Fruit fly (Drosophila melanogaster): Measurements from ENCODE around the gene CG11911.
A peak's percentile ranks its signal among the peaks of the same experiment; 100 is the strongest.

Gene CG11911

dm6 chr2L:321148-321547, at the start of gene CG11911:
TSS of gene CG11911 (minus strand) at chr2L:321248.
- no peak for TF ChIP-seq bab1 (GFP tag; optimal IDR thresholded peaks at IDR 0.05)
- no peak for TF ChIP-seq CG33017 (tag; optimal IDR thresholded peaks at IDR 0.05)
- no peak for TF ChIP-seq toe (GFP tag; optimal IDR thresholded peaks at IDR 0.05)
- TF ChIP-seq CG11617 (GFP tag; optimal IDR thresholded peaks at IDR 0.05): no peak
- no peak for TF ChIP-seq CG7101 (tag; optimal IDR thresholded peaks at IDR 0.05)
- TF ChIP-seq Mnt (GFP tag; optimal IDR thresholded peaks at IDR 0.05): no peak
- no peak for TF ChIP-seq cic (GFP tag; optimal IDR thresholded peaks at IDR 0.05)
- TF ChIP-seq Clk (GFP tag; optimal IDR thresholded peaks at IDR 0.05): no peak
- no peak for TF ChIP-seq Crg-1 (GFP tag; optimal IDR thresholded peaks at IDR 0.05)
- TF ChIP-seq CG5204 (GFP tag; optimal IDR thresholded peaks at IDR 0.05): no peak
- no peak for TF ChIP-seq ovo (GFP tag; optimal IDR thresholded peaks at IDR 0.05)

- TF ChIP-seq Clk (GFP tag; optimal IDR thresholded peaks at IDR 0.05) (no peak), tj (GFP tag; optimal IDR thresholded peaks at IDR 0.05) (no peak), CG14711 (tag; optimal IDR thresholded peaks at IDR 0.05) (no peak), ovo (GFP tag; optimal IDR thresholded peaks at IDR 0.05) (no peak), Mnt (GFP tag; optimal IDR thresholded peaks at IDR 0.05) (no peak), toe (GFP tag; optimal IDR thresholded peaks at IDR 0.05) (no peak)
Measured at dm6 chr2L:369811-370210, 48.8 kb upstream of the CG11911 start.

dm6 chr2L:368398-369008, 47.5 kb upstream of the CG11911 start:
- TF ChIP-seq CG33017 (tag; optimal IDR thresholded peaks at IDR 0.05): no peak
- TF ChIP-seq Crg-1 (GFP tag; optimal IDR thresholded peaks at IDR 0.05): no peak
- TF ChIP-seq CG14711 (tag; optimal IDR thresholded peaks at IDR 0.05): no peak
- no peak for TF ChIP-seq cic (GFP tag; optimal IDR thresholded peaks at IDR 0.05)
- no peak for TF ChIP-seq Hr96 (GFP tag; optimal IDR thresholded peaks at IDR 0.05)
- no peak for TF ChIP-seq toe (GFP tag; optimal IDR thresholded peaks at IDR 0.05)
- no peak for TF ChIP-seq CG7101 (tag; optimal IDR thresholded peaks at IDR 0.05)
- no peak for TF ChIP-seq pad (GFP tag; optimal IDR thresholded peaks at IDR 0.05)
- no peak for TF ChIP-seq tj (GFP tag; optimal IDR thresholded peaks at IDR 0.05)
- no peak for TF ChIP-seq CG11617 (GFP tag; optimal IDR thresholded peaks at IDR 0.05)
- TF ChIP-seq kay (GFP tag; ENCODE audit: borderline replicate concordance): no peak
- no peak for TF ChIP-seq CG12768 (GFP tag; optimal IDR thresholded peaks at IDR 0.05)
- TF ChIP-seq cnc (optimal IDR thresholded peaks at IDR 0.05): no peak
- no peak for TF ChIP-seq bab1 (GFP tag; optimal IDR thresholded peaks at IDR 0.05)
- no peak for TF ChIP-seq CG5204 (GFP tag; optimal IDR thresholded peaks at IDR 0.05)
- no peak for TF ChIP-seq CG7045 (GFP tag; optimal IDR thresholded peaks at IDR 0.05)
- TF ChIP-seq CG1620 (GFP tag; optimal IDR thresholded peaks at IDR 0.05): no peak

- TF ChIP-seq CG14711 (tag; optimal IDR thresholded peaks at IDR 0.05) (no peak), CG5204 (GFP tag; optimal IDR thresholded peaks at IDR 0.05) (no peak), CG7045 (GFP tag; optimal IDR thresholded peaks at IDR 0.05) (no peak), CG7101 (tag; optimal IDR thresholded peaks at IDR 0.05) (no peak), Hr96 (GFP tag; optimal IDR thresholded peaks at IDR 0.05) (no peak), toe (GFP tag; optimal IDR thresholded peaks at IDR 0.05) (no peak)
Measured at dm6 chr2L:366876-367275, 45.8 kb upstream of the CG11911 start.

- peak; percentile 62 for TF ChIP-seq bab1 (GFP tag; optimal IDR thresholded peaks at IDR 0.05)
- TF ChIP-seq kay (GFP tag; ENCODE audit: borderline replicate concordance): peak; percentile 8
- TF ChIP-seq Mnt (GFP tag; optimal IDR thresholded peaks at IDR 0.05): peak; percentile 14
- no peak for TF ChIP-seq CG7045 (GFP tag; optimal IDR thresholded peaks at IDR 0.05)
Measured at dm6 chr2L:357556-358130, 36.6 kb upstream of the CG11911 start, which contains the start of gene Ent1. TSS of gene Ent1 (minus strand) at chr2L:357874.

dm6 chr2L:356234-356633, 35.2 kb upstream of the CG11911 start:
- no peak for TF ChIP-seq CG14711 (tag; optimal IDR thresholded peaks at IDR 0.05)
- no peak for TF ChIP-seq Hr96 (GFP tag; optimal IDR thresholded peaks at IDR 0.05)
- TF ChIP-seq kay (GFP tag; ENCODE audit: borderline replicate concordance): no peak
- TF ChIP-seq CG33017 (tag; optimal IDR thresholded peaks at IDR 0.05): no peak
- TF ChIP-seq ovo (GFP tag; optimal IDR thresholded peaks at IDR 0.05): no peak
- TF ChIP-seq cic (GFP tag; optimal IDR thresholded peaks at IDR 0.05): no peak
- TF ChIP-seq toe (GFP tag; optimal IDR thresholded peaks at IDR 0.05): no peak

- TF ChIP-seq cic (GFP tag; optimal IDR thresholded peaks at IDR 0.05) (no peak), kay (GFP tag; ENCODE audit: borderline replicate concordance) (peak; percentile 50)
Measured at dm6 chr2L:347604-348003, 26.6 kb upstream of the CG11911 start.

dm6 chr2L:346781-347180, 25.7 kb upstream of the CG11911 start:
- no peak for TF ChIP-seq tj (GFP tag; optimal IDR thresholded peaks at IDR 0.05)
- TF ChIP-seq Hr96 (GFP tag; optimal IDR thresholded peaks at IDR 0.05): no peak
- no peak for TF ChIP-seq toe (GFP tag; optimal IDR thresholded peaks at IDR 0.05)
- TF ChIP-seq CG5204 (GFP tag; optimal IDR thresholded peaks at IDR 0.05): no peak
- no peak for TF ChIP-seq CG7045 (GFP tag; optimal IDR thresholded peaks at IDR 0.05)
- no peak for TF ChIP-seq pad (GFP tag; optimal IDR thresholded peaks at IDR 0.05)
- TF ChIP-seq CG7101 (tag; optimal IDR thresholded peaks at IDR 0.05): no peak
- TF ChIP-seq kay (GFP tag; ENCODE audit: borderline replicate concordance): no peak
- no peak for TF ChIP-seq CG14711 (tag; optimal IDR thresholded peaks at IDR 0.05)
- no peak for TF ChIP-seq cnc (optimal IDR thresholded peaks at IDR 0.05)
- TF ChIP-seq ovo (GFP tag; optimal IDR thresholded peaks at IDR 0.05): no peak

All from whole organism, adult.